Worm (Caenorhabditis elegans) whole organism, L4/young adult: ENCODE data around the gene D1086.2.
"Not testable (repeated sequence)": the region's sequence is repeated elsewhere in the genome, so short reads cannot be mapped to it uniquely, and the experiment has no call there.

Source experiments
- W03F9.2 ChIP-seq: fragments of 150-350 bp; optimal IDR thresholded peaks from 2 replicates; lab custom pipeline; 2014; ENCODE audit warnings: missing biosample characterization, missing genetic modification characterization
- dao-5 ChIP-seq: sonication (generic microtip); optimal IDR thresholded peaks from 2 replicates; lab custom pipeline; 2016; ENCODE audit warnings: missing genotype, missing genetic modification characterization, moderate library complexity, missing compliant biosample characterization
- him-1 ChIP-seq: sonication (generic microtip); optimal IDR thresholded peaks from 2 replicates; lab custom pipeline; 2016; ENCODE audit warnings: missing genotype, missing genetic modification reagents, missing genetic modification characterization, missing compliant biosample characterization

Gene D1086.2

ce11 chrV:14049274-14049673 lies 49.2 kb downstream of the D1086.2 start, which contains the start of gene F58D12.1:
F58D12.1 (plus strand) TSS chrV:14049574.
- TF ChIP-seq W03F9.2, him-1, dao-5 (tag; lab: Kevin White, UChicago): not testable (repeated sequence)
